Worm (Caenorhabditis elegans): ENCODE data around the gene vps-15.

DNA sequence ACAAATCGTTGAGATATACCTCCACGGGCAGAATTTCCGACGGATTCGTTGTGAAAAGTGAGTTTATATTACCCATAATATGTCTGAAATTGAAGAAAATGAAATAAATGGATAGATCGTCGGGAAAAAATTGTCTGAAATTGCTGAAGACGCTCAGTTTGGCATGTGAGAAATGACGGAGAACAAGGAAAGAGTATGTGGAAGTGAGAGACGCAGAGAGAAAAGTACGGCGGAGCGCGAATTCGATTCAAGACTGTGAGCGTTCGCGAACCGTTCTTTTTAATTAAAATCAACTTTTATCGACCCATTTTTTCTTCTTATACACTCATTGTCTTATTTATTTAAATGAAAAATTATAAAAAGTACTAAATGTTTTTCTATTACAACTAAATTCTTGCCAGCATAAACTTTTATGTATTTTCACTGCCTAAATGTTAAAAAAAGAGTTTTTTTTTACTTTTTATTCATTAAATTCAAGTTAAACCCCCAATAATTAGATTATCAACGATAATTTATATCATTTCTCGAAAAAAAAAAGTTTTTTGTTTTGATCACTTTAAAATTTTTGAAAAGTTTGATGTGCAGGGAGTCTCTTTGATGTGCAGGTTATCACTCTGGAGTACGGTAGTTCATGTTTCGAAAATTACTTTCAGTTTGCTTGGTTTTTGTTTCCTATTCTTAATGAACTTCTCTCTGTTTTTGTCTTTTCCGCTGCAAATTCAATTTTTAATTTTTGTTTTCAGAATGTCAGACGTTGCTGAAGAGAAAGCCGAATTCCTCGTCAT, at the start of gene vps-15, which contains the start of gene hmg-12:
- TF ChIP-seq lsy-2 (tag; optimal IDR thresholded peaks at IDR 0.05): peak; percentile 87
- no peak for TF ChIP-seq pha-4 (tag; optimal IDR thresholded peaks at IDR 0.05)
- TF ChIP-seq elt-3 (tag; optimal IDR thresholded peaks at IDR 0.05): no peak
- no peak for TF ChIP-seq nhr-28 (tag; optimal IDR thresholded peaks at IDR 0.05)
- no peak for TF ChIP-seq unc-39 (tag; optimal IDR thresholded peaks at IDR 0.05)
